Worm (Caenorhabditis elegans) whole organism, late embryonic: ENCODE results near the gene T10F2.2.

Experiments used
- F13H6.1 ChIP-seq: sonication (generic microtip); optimal IDR thresholded peaks from 2 replicates; lab custom pipeline; 2016; ENCODE audit warnings: missing genetic modification characterization, missing compliant biosample characterization
- K02D7.2 ChIP-seq: sonication (generic microtip); optimal IDR thresholded peaks from 2 replicates; lab custom pipeline; 2017; ENCODE audit warnings: mild to moderate bottlenecking, missing genetic modification characterization, missing compliant biosample characterization
- che-1 ChIP-seq: sonication (generic microtip); optimal IDR thresholded peaks from 2 replicates; lab custom pipeline; 2016; ENCODE audit warnings: mild to moderate bottlenecking, missing genetic modification characterization, missing compliant biosample characterization
- gmeb-2 ChIP-seq: sonication (generic microtip); optimal IDR thresholded peaks from 2 replicates; lab custom pipeline; 2016; ENCODE audit warnings: missing genetic modification characterization, inconsistent platforms, missing compliant biosample characterization
- sox-2 ChIP-seq: fragments of 200-800 bp; sonication (Bioruptor generic); IDR thresholded peaks from 2 replicates; pipeline ENCODE4 v1.3.6; 2022; ENCODE audit warnings: missing genetic modification reagents, missing genetic modification characterization, missing compliant biosample characterization
- ztf-16 ChIP-seq: sonication (generic microtip); optimal IDR thresholded peaks from 2 replicates; lab custom pipeline; 2017; ENCODE audit warnings: missing genetic modification characterization, missing compliant biosample characterization

DNA sequence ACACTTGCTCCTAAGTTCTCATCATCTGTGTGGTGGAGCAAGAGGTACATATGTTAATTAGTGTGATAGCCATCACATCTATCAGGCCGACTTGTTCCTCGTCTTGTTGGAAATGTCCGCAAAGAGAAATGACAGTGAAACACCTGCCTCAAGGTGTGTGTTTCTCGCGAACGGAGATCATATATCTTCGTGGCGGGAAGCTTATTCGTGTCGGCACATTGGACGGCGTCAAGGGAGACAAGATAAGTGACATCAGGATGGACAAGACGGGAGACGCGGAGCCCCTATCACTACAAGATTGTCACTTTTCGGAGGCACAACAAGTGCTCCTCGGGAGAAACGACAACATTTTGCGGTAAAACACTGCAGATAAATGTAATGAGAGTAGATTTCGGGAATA lies 25.3 kb downstream of the T10F2.2 start:
- TF ChIP-seq F13H6.1 (tag; lab: Kevin White, UChicago): no peak
- TF ChIP-seq ztf-16: no peak
- TF ChIP-seq gmeb-2 (tag; lab: Kevin White, UChicago): no peak
- no peak for TF ChIP-seq sox-2 (GFP tag; lab: Robert Waterston, UW)
- no peak for TF ChIP-seq che-1 (tag; lab: Kevin White, UChicago)
- no peak for TF ChIP-seq K02D7.2 (tag; lab: Kevin White, UChicago)
